Fruit fly (Drosophila melanogaster) S2 (cell line): ENCODE measurements around the gene larp.

Source experiments
- CG8478 ChIP-seq: fragments of >200 bp; optimal IDR thresholded peaks from 2 replicates; lab custom pipeline; 2018
- CTCF ChIP-seq, 2 experiments: fragments of >200 bp; optimal IDR thresholded peaks; 2 replicates each; lab custom pipeline; 2018

- TF ChIP-seq CG8478 (no peak), CTCF (optimal IDR thresholded peaks at IDR 0.05; lab: Kevin White, UChicago) (no peak)
These were observed 5.7 kb downstream of the larp start for dm6 chr3R:28330266-28331125.
